Fruit fly (Drosophila melanogaster): ENCODE results near the gene LeuRS-m.

- no peak for TF ChIP-seq Myc (optimal IDR thresholded peaks at IDR 0.05)
- no peak for TF ChIP-seq psq (optimal IDR thresholded peaks at IDR 0.05)
- no peak for TF ChIP-seq h (optimal IDR thresholded peaks at IDR 0.05)
Measured at dm6 chr3L:4860370-4860769, 34.7 kb downstream of the LeuRS-m start, which contains the start of gene CG32235.
